Fruit fly (Drosophila melanogaster): Measurements from ENCODE around the gene Ama.

- no peak for TF ChIP-seq br (GFP tag; optimal IDR thresholded peaks at IDR 0.05)
- no peak for TF ChIP-seq lola (GFP tag; optimal IDR thresholded peaks at IDR 0.05)
- no peak for TF ChIP-seq Dfd (GFP tag; optimal IDR thresholded peaks at IDR 0.05)
- TF ChIP-seq psq (GFP tag; optimal IDR thresholded peaks at IDR 0.05), result no peak
- TF ChIP-seq Dif (GFP tag; optimal IDR thresholded peaks at IDR 0.05; ENCODE audit: partially characterized antibody), result no peak
- no peak for TF ChIP-seq fru (GFP tag; optimal IDR thresholded peaks at IDR 0.05)
- no peak for TF ChIP-seq pan (optimal IDR thresholded peaks at IDR 0.05)
- TF ChIP-seq Myc (optimal IDR thresholded peaks at IDR 0.05), result no peak
- no peak for TF ChIP-seq Hnf4 (GFP tag; optimal IDR thresholded peaks at IDR 0.05)
- no peak for TF ChIP-seq Rel (GFP tag; optimal IDR thresholded peaks at IDR 0.05)
- no peak for TF ChIP-seq Rel (tag; optimal IDR thresholded peaks at IDR 0.05)
Observed at dm6 chr3R:6766928-6767327, 4.5 kb downstream of the Ama start.

Measured in whole organism, wandering third instar larva.